Worm (Caenorhabditis elegans) whole organism, L2 larva: ENCODE measurements around the gene col-185.
A peak's percentile ranks its signal among the peaks of the same experiment; 100 is the strongest.

ENCODE experiments used
- C34F6.9 ChIP-seq: fragments of 150-350 bp; optimal IDR thresholded peaks from 2 replicates; lab custom pipeline; 2014; ENCODE audit warnings: missing biosample characterization, missing genetic modification characterization
- F13H6.1 ChIP-seq: sonication (generic microtip); optimal IDR thresholded peaks from 2 replicates; lab custom pipeline; 2016; ENCODE audit warnings: missing genetic modification characterization, missing compliant biosample characterization
- R02D3.7 ChIP-seq: fragments of 150-350 bp; optimal IDR thresholded peaks from 2 replicates; lab custom pipeline; 2014; ENCODE audit warnings: missing biosample characterization, missing genetic modification characterization
- alr-1 ChIP-seq: fragments of 150-350 bp; optimal IDR thresholded peaks from 2 replicates; lab custom pipeline; 2014; ENCODE audit warnings: missing biosample characterization, missing genetic modification characterization
- aly-2 ChIP-seq: fragments of 150-350 bp; optimal IDR thresholded peaks from 2 replicates; lab custom pipeline; 2014; ENCODE audit warnings: missing biosample characterization, missing genetic modification characterization
- ceh-16 ChIP-seq: fragments of 150-350 bp; optimal IDR thresholded peaks from 2 replicates; lab custom pipeline; 2014; ENCODE audit warnings: missing biosample characterization, missing genetic modification characterization
- crh-2 ChIP-seq: sonication (generic microtip); optimal IDR thresholded peaks from 2 replicates; lab custom pipeline; 2017; ENCODE audit warnings: missing biosample characterization, missing genetic modification characterization
- egl-27 ChIP-seq: sonication (generic microtip); optimal IDR thresholded peaks from 3 replicates; lab custom pipeline; 2017; ENCODE audit warnings: missing biosample characterization, missing genetic modification reagents, missing genetic modification characterization
- elt-3 ChIP-seq: sonication (generic microtip); optimal IDR thresholded peaks from 2 replicates; lab custom pipeline; 2017; ENCODE audit warnings: missing biosample characterization, missing genetic modification characterization
- fos-1 ChIP-seq: fragments of 150-350 bp; optimal IDR thresholded peaks from 2 replicates; lab custom pipeline; 2014; ENCODE audit warnings: missing biosample characterization, missing genetic modification characterization
- lin-11 ChIP-seq: fragments of 150-350 bp; sonication (generic microtip); optimal IDR thresholded peaks from 2 replicates; lab custom pipeline; 2014; ENCODE audit warnings: missing biosample characterization, missing genetic modification characterization, inconsistent platforms, mixed read lengths
- lin-13 ChIP-seq: fragments of 150-350 bp; optimal IDR thresholded peaks from 2 replicates; lab custom pipeline; 2014; ENCODE audit warnings: missing biosample characterization, missing genetic modification reagents, missing genetic modification characterization
- lin-39 ChIP-seq: fragments of 150-350 bp; optimal IDR thresholded peaks from 2 replicates; lab custom pipeline; 2014; ENCODE audit warnings: missing biosample characterization, missing genetic modification reagents, missing genetic modification characterization
- lsy-2 ChIP-seq, 2 experiments: fragments of 150-350 bp in 1 of 2; sonication (generic microtip) in 1 of 2; optimal IDR thresholded peaks; 2 replicates each; lab custom pipeline; 2014 to 2017; ENCODE audit warnings: missing biosample characterization in 2 of 2, missing genetic modification characterization in 2 of 2
- mab-5 ChIP-seq: fragments of 150-350 bp; optimal IDR thresholded peaks from 2 replicates; lab custom pipeline; 2014; ENCODE audit warnings: missing biosample characterization, missing genetic modification characterization
- mdl-1 ChIP-seq, 2 experiments: fragments of 150-350 bp in 1 of 2; sonication (generic microtip) in 1 of 2; optimal IDR thresholded peaks; 2 replicates each; lab custom pipeline; 2017; ENCODE audit warnings: missing biosample characterization in 2 of 2, missing genetic modification characterization in 2 of 2
- nhr-10 ChIP-seq: sonication (generic microtip); optimal IDR thresholded peaks from 2 replicates; lab custom pipeline; 2017; ENCODE audit warnings: missing biosample characterization, missing genetic modification characterization
- nhr-11 ChIP-seq: fragments of 150-350 bp; optimal IDR thresholded peaks from 2 replicates; lab custom pipeline; 2014; ENCODE audit warnings: missing biosample characterization, missing genetic modification characterization
- nhr-12 ChIP-seq: fragments of 150-350 bp; optimal IDR thresholded peaks from 2 replicates; lab custom pipeline; 2014; ENCODE audit warnings: missing biosample characterization, missing genetic modification characterization
- nhr-129 ChIP-seq: fragments of 150-350 bp; optimal IDR thresholded peaks from 2 replicates; lab custom pipeline; 2014; ENCODE audit warnings: missing biosample characterization, missing genetic modification characterization
- nhr-21 ChIP-seq: fragments of 150-350 bp; optimal IDR thresholded peaks from 2 replicates; lab custom pipeline; 2014; ENCODE audit warnings: missing biosample characterization, missing genetic modification characterization
- nhr-23 ChIP-seq: fragments of 150-350 bp; optimal IDR thresholded peaks from 2 replicates; lab custom pipeline; 2014; ENCODE audit warnings: missing biosample characterization, missing genetic modification reagents, missing genetic modification characterization
- nhr-237 ChIP-seq: fragments of 150-350 bp; optimal IDR thresholded peaks from 2 replicates; lab custom pipeline; 2014; ENCODE audit warnings: missing biosample characterization, missing genetic modification characterization
- nhr-6 ChIP-seq: fragments of 150-350 bp; optimal IDR thresholded peaks from 2 replicates; lab custom pipeline; 2014; ENCODE audit warnings: missing biosample characterization, missing genetic modification characterization
- peb-1 ChIP-seq: fragments of 150-350 bp; optimal IDR thresholded peaks from 2 replicates; lab custom pipeline; 2014; ENCODE audit warnings: missing biosample characterization, missing genetic modification characterization
- sem-4 ChIP-seq: fragments of 150-350 bp; optimal IDR thresholded peaks from 2 replicates; lab custom pipeline; 2014; ENCODE audit warnings: missing biosample characterization, missing genetic modification reagents, missing genetic modification characterization
- skn-1 ChIP-seq: sonication (generic microtip); optimal IDR thresholded peaks from 2 replicates; lab custom pipeline; 2017; ENCODE audit warnings: missing biosample characterization, missing genetic modification characterization
- sma-3 ChIP-seq: sonication (generic microtip); optimal IDR thresholded peaks from 2 replicates; lab custom pipeline; 2016; ENCODE audit warnings: missing genetic modification reagents, missing genetic modification characterization, missing compliant biosample characterization
- sma-9 ChIP-seq, 2 experiments: fragments of 150-350 bp in 1 of 2; sonication (generic microtip) in 1 of 2; optimal IDR thresholded peaks; 2 replicates each; lab custom pipeline; 2014 to 2016; ENCODE audit warnings: missing genetic modification characterization in 2 of 2, mild to moderate bottlenecking in 1 of 2, missing biosample characterization in 1 of 2, missing compliant biosample characterization in 1 of 2, missing genetic modification reagents in 1 of 2, moderate library complexity in 1 of 2
- snpc-4 ChIP-seq: fragments of 150-350 bp; optimal IDR thresholded peaks from 2 replicates; lab custom pipeline; 2014; ENCODE audit warnings: missing biosample characterization, missing genetic modification characterization
- unc-39 ChIP-seq: fragments of 150-350 bp; optimal IDR thresholded peaks from 2 replicates; lab custom pipeline; 2014; ENCODE audit warnings: missing biosample characterization, missing genetic modification characterization
- unc-55 ChIP-seq: fragments of 150-350 bp; sonication (generic microtip); optimal IDR thresholded peaks from 3 replicates; lab custom pipeline; 2014; ENCODE audit warnings: missing biosample characterization, missing genetic modification reagents, missing genetic modification characterization
- unc-62 ChIP-seq: fragments of 150-350 bp; optimal IDR thresholded peaks from 2 replicates; lab custom pipeline; 2014; ENCODE audit warnings: missing biosample characterization, missing genetic modification reagents, missing genetic modification characterization
- zag-1 ChIP-seq: fragments of 150-350 bp; optimal IDR thresholded peaks from 2 replicates; lab custom pipeline; 2014; ENCODE audit warnings: missing biosample characterization, missing genetic modification characterization
- ztf-11 ChIP-seq: sonication (generic microtip); optimal IDR thresholded peaks from 2 replicates; lab custom pipeline; 2017; ENCODE audit warnings: missing biosample characterization, missing genetic modification characterization
- ztf-4 ChIP-seq: fragments of 150-350 bp; optimal IDR thresholded peaks from 2 replicates; lab custom pipeline; 2014; ENCODE audit warnings: missing biosample characterization, missing genetic modification characterization

col-185 gene

ce11 chrX:13502282-13502681, 8.6 kb downstream of the col-185 start:
- TF ChIP-seq lsy-2 (tag; optimal IDR thresholded peaks at IDR 0.05; lab: Kevin White, UChicago) = peak in 1 of 2 experiments; percentile 46
- TF ChIP-seq lin-13 (GFP tag; lab: Kevin White, UChicago) = peak; percentile 39
- TF ChIP-seq nhr-10 (tag; lab: Kevin White, UChicago) = no peak
- TF ChIP-seq aly-2 (tag; lab: Kevin White, UChicago) = no peak
- TF ChIP-seq ceh-16 (tag; lab: Kevin White, UChicago) = no peak
- TF ChIP-seq lin-11 (tag; lab: Kevin White, UChicago) = peak; percentile 49
- peak; percentile 76 for TF ChIP-seq sem-4 (tag; lab: Kevin White, UChicago)
- TF ChIP-seq egl-27 (tag; lab: Kevin White, UChicago) = peak; percentile 21
- TF ChIP-seq nhr-12 (tag; lab: Kevin White, UChicago) = no peak
- no peak for TF ChIP-seq nhr-21 (tag; lab: Kevin White, UChicago)
- peak; percentile 15 for TF ChIP-seq crh-2 (tag; lab: Kevin White, UChicago)
- TF ChIP-seq sma-9 (GFP tag; optimal IDR thresholded peaks at IDR 0.05; lab: Kevin White, UChicago) = peak; percentile 49
- TF ChIP-seq sma-9 (tag; optimal IDR thresholded peaks at IDR 0.05; lab: Kevin White, UChicago) = no peak
- no peak for TF ChIP-seq alr-1 (tag; lab: Kevin White, UChicago)
- TF ChIP-seq C34F6.9 (tag; lab: Kevin White, UChicago) = peak; percentile 78
- TF ChIP-seq elt-3 = no peak
- no peak for TF ChIP-seq snpc-4
- TF ChIP-seq unc-55 (GFP tag; lab: Kevin White, UChicago) = peak; percentile 70
- TF ChIP-seq nhr-129 = peak; percentile 53
- no peak for TF ChIP-seq nhr-23 (tag; lab: Kevin White, UChicago)
- no peak for TF ChIP-seq ztf-11
- TF ChIP-seq nhr-237 (tag; lab: Kevin White, UChicago) = no peak
- TF ChIP-seq sma-3 = no peak
- TF ChIP-seq unc-62 (GFP tag; lab: Kevin White, UChicago) = no peak
- TF ChIP-seq zag-1 (tag; lab: Kevin White, UChicago) = peak; percentile 71
- no peak for TF ChIP-seq nhr-6
- TF ChIP-seq peb-1 (tag; lab: Kevin White, UChicago) = no peak
- TF ChIP-seq ztf-4 (tag; lab: Kevin White, UChicago) = no peak
- TF ChIP-seq nhr-11 (tag; lab: Kevin White, UChicago) = no peak
- TF ChIP-seq skn-1 = no peak
- peak; percentile 6 to 35 for TF ChIP-seq mdl-1 (tag; optimal IDR thresholded peaks at IDR 0.05; lab: Kevin White, UChicago)
- TF ChIP-seq F13H6.1 (tag; lab: Kevin White, UChicago) = peak; percentile 45
- TF ChIP-seq mab-5 (tag; lab: Kevin White, UChicago) = peak; percentile 4
- TF ChIP-seq, all 48 proteins: peak for 14

DNA sequence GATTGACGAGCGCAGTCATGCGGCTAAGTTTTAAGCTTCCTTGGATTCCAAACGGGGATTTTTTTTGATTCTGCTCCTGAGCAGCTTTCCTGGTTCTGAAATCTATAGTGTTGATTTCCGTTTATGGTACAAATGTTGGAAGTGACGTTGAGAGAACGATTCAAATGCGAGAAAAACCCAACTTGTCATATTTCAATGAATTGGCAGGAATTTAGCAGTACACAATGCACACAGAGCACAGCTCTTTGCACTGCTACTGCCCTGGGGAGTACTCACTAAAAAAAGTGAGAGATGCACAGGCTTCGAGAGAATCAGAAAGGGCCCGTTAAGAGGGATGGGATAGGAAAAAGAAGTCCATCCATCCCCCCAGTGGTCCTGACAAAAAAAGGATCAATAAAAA, 10.3 kb downstream of the col-185 start, which contains the start of gene sad-1:
sad-1 (minus strand) TSS at position 101 of the 400 bp plus-strand sequence.
- peak; percentile 26 for TF ChIP-seq C34F6.9 (tag; lab: Kevin White, UChicago)
- no peak for TF ChIP-seq alr-1 (tag; lab: Kevin White, UChicago)

DNA sequence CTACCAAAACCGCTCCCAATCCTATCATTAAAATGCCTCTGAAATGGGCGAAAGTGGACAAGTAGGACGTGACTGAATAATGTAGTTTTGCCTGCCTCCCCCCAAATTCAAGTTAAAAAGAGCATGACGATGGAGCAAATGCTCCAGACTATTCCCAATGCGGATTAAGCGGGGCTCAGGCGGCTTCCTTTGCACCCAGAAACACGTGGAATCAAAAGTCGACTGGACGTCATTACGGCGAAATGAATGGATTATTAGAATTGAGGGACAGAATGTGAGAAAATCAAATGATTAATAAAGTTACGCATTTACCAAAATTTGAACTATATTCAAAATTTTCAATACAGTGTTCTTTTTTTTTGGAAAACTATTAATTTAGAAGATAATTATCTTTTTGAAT, 11.0 kb downstream of the col-185 start:
- TF ChIP-seq lin-11 (tag; lab: Kevin White, UChicago) (no peak), lsy-2 (tag; optimal IDR thresholded peaks at IDR 0.05; lab: Kevin White, UChicago) (peak in 1 of 2 experiments; percentile 6), crh-2 (tag; lab: Kevin White, UChicago) (peak; percentile 35)

ce11 chrX:13499098-13499497, 11.8 kb downstream of the col-185 start:
- no peak for TF ChIP-seq R02D3.7
- TF ChIP-seq sem-4 (tag; lab: Kevin White, UChicago) = peak; percentile 2
- TF ChIP-seq unc-39 (tag; lab: Kevin White, UChicago) = no peak

- peak; percentile 30 for TF ChIP-seq lin-39
- peak; percentile 30 for TF ChIP-seq zag-1 (tag; lab: Kevin White, UChicago)
- TF ChIP-seq unc-62 (GFP tag; lab: Kevin White, UChicago) = no peak
- TF ChIP-seq unc-55 (GFP tag; lab: Kevin White, UChicago) = peak; percentile 74
- TF ChIP-seq fos-1 (tag; lab: Kevin White, UChicago) = no peak
- TF ChIP-seq mab-5 (tag; lab: Kevin White, UChicago) = peak; percentile 26
- TF ChIP-seq lsy-2 (tag; optimal IDR thresholded peaks at IDR 0.05; lab: Kevin White, UChicago) = peak in 1 of 2 experiments; percentile 25
- TF ChIP-seq C34F6.9 (tag; lab: Kevin White, UChicago) = peak; percentile 17
- no peak for TF ChIP-seq egl-27 (tag; lab: Kevin White, UChicago)
- peak; percentile 37 for TF ChIP-seq crh-2 (tag; lab: Kevin White, UChicago)
Observed at ce11 chrX:13493762-13494161, 17.1 kb downstream of the col-185 start.
